Fruit fly (Drosophila melanogaster): ENCODE results near the gene msd1.

dm6 chr3L:1380959-1381358, 49.4 kb downstream of the msd1 start:
- TF ChIP-seq insv (optimal IDR thresholded peaks at IDR 0.05) (no peak), Myc (optimal IDR thresholded peaks at IDR 0.05) (no peak), psq (optimal IDR thresholded peaks at IDR 0.05) (no peak)

Measured in Kc167 (cell line).